Worm (Caenorhabditis elegans): Measurements from ENCODE around the gene cogc-2.

DNA sequence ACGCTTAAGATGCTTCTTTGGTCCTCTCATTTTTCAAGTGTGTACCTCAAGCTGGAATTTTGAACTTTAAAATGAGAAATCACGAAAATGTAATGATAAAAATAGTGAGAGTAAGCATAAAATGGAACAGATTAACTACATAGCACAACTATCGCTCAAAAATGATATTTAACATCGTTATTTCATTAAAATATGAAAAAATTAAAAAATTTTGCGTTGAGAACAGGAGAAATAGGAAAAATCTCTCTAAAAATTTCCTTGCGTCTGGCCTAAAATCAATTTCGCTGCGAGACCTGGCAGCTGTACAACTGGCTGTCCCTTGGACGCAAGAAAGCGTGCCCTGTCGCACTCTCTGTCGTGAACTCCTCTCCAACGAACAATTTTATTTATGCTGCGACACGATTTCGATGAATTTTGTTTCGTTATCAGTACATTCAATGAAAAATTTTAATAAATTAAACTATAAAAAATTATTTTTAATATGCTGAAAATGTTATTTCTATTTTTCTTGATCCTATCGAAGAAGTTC lies 45.3 kb upstream of the cogc-2 start, which contains the start of gene rps-4:
- TF ChIP-seq ama-1 (optimal IDR thresholded peaks at IDR 0.05) (peak; percentile 43), ZK546.5 (tag; optimal IDR thresholded peaks at IDR 0.05) (no peak), nhr-11 (tag; optimal IDR thresholded peaks at IDR 0.05) (peak; percentile 81), aha-1 (tag) (peak; percentile 97), mxl-2 (GFP tag; conservative IDR thresholded peaks at IDR 0.05) (no peak), ceh-82 (tag; optimal IDR thresholded peaks at IDR 0.05) (no peak), nhr-41 (GFP tag; IDR thresholded peaks at IDR 0.05) (no peak), ctbp-1 (GFP tag; IDR thresholded peaks at IDR 0.05) (no peak), pha-4 (GFP tag; IDR thresholded peaks at IDR 0.05) (peak; percentile 68), pha-4 (tag; optimal IDR thresholded peaks at IDR 0.05) (peak; percentile 62), snpc-1.2 (GFP tag; IDR thresholded peaks at IDR 0.05) (peak; percentile 74), fos-1 (tag; optimal IDR thresholded peaks at IDR 0.05) (no peak), nhr-25 (tag; optimal IDR thresholded peaks at IDR 0.05; ENCODE audit: borderline replicate concordance, insufficient read depth) (peak; percentile 43), mdl-1 (tag; optimal IDR thresholded peaks at IDR 0.05) (peak in 1 of 2 experiments; percentile 57), pqm-1 (tag; optimal IDR thresholded peaks at IDR 0.05) (peak; percentile 53)
